Fruit fly (Drosophila melanogaster) whole organism, adult: Measurements from ENCODE around the gene CG13738.
A peak's percentile ranks its signal among the peaks of the same experiment; 100 is the strongest.

Experiments
- CG11617 ChIP-seq: fragments of 200-800 bp; sonication (Bioruptor generic); optimal IDR thresholded peaks from 2 replicates; lab custom pipeline; 2017; ENCODE audit warnings: mild to moderate bottlenecking, missing biosample characterization, missing genetic modification reagents, missing genetic modification characterization
- CG12768 ChIP-seq: fragments of 200-800 bp; sonication (Bioruptor generic); optimal IDR thresholded peaks from 2 replicates; lab custom pipeline; 2017; ENCODE audit warnings: missing biosample characterization, missing genetic modification characterization, mild to moderate bottlenecking, moderate library complexity, missing genetic modification reagents
- CG14711 ChIP-seq: fragments of 200-800 bp; sonication (Bioruptor generic); optimal IDR thresholded peaks from 2 replicates; lab custom pipeline; 2018; ENCODE audit warnings: missing biosample characterization, mild to moderate bottlenecking, missing genetic modification characterization, moderate library complexity
- CG1620 ChIP-seq: fragments of 200-800 bp; sonication (Bioruptor generic); optimal IDR thresholded peaks from 2 replicates; lab custom pipeline; 2016; ENCODE audit warnings: missing biosample characterization, missing genetic modification characterization
- CG33017 ChIP-seq: fragments of 200-800 bp; sonication (Bioruptor generic); optimal IDR thresholded peaks from 2 replicates; lab custom pipeline; 2018; ENCODE audit warnings: missing biosample characterization, mild to moderate bottlenecking, missing genetic modification characterization, moderate library complexity
- CG5204 ChIP-seq: fragments of 200-800 bp; sonication (Bioruptor generic); optimal IDR thresholded peaks from 2 replicates; lab custom pipeline; 2016; ENCODE audit warnings: missing biosample characterization, missing genetic modification characterization
- CG7045 ChIP-seq: fragments of 200-800 bp; sonication (Bioruptor generic); optimal IDR thresholded peaks from 2 replicates; lab custom pipeline; 2017; ENCODE audit warnings: missing biosample characterization, mild to moderate bottlenecking, missing genetic modification characterization
- CG7101 ChIP-seq: fragments of 200-800 bp; sonication (Bioruptor generic); optimal IDR thresholded peaks from 2 replicates; lab custom pipeline; 2018; ENCODE audit warnings: missing biosample characterization, mild to moderate bottlenecking, missing genetic modification characterization, moderate library complexity
- Clk ChIP-seq: fragments of 200-800 bp; sonication (Bioruptor generic); optimal IDR thresholded peaks from 2 replicates; lab custom pipeline; 2017; ENCODE audit warnings: missing biosample characterization, missing genetic modification characterization
- Crg-1 ChIP-seq: fragments of 200-800 bp; sonication (Bioruptor generic); optimal IDR thresholded peaks from 2 replicates; lab custom pipeline; 2016; ENCODE audit warnings: missing biosample characterization, missing genetic modification characterization
- Hr96 ChIP-seq: fragments of 200-800 bp; sonication (Bioruptor generic); optimal IDR thresholded peaks from 2 replicates; lab custom pipeline; 2016; ENCODE audit warnings: missing biosample characterization, missing genetic modification characterization
- Mnt ChIP-seq: fragments of 200-800 bp; sonication (Bioruptor generic); optimal IDR thresholded peaks from 2 replicates; lab custom pipeline; 2016; ENCODE audit warnings: missing biosample characterization, mild to moderate bottlenecking, missing genetic modification characterization
- bab1 ChIP-seq: fragments of 200-800 bp; sonication (Bioruptor generic); optimal IDR thresholded peaks from 3 replicates; lab custom pipeline; 2019; ENCODE audit warnings: missing biosample characterization, mild to moderate bottlenecking, missing genetic modification characterization, moderate library complexity
- cic ChIP-seq: fragments of 200-800 bp; sonication (Bioruptor generic); optimal IDR thresholded peaks from 2 replicates; lab custom pipeline; 2017; ENCODE audit warnings: missing biosample characterization, mild to moderate bottlenecking, missing genetic modification characterization, moderate library complexity
- cnc ChIP-seq, 2 experiments: fragments of >200 bp; optimal IDR thresholded peaks; 2 replicates each; lab custom pipeline; 2017
- kay ChIP-seq: fragments of 200-800 bp; sonication (Bioruptor generic); peaks from one replicate; lab custom pipeline; 2016; ENCODE audit warnings: missing biosample characterization, missing genetic modification characterization, borderline replicate concordance
- ovo ChIP-seq: fragments of 200-800 bp; sonication (Bioruptor generic); optimal IDR thresholded peaks from 2 replicates; lab custom pipeline; 2016; ENCODE audit warnings: missing biosample characterization, missing genetic modification characterization
- pad ChIP-seq: fragments of 200-800 bp; sonication (Bioruptor generic); optimal IDR thresholded peaks from 3 replicates; lab custom pipeline; 2017; ENCODE audit warnings: missing biosample characterization, missing genetic modification characterization, mild to moderate bottlenecking, moderate library complexity, missing genetic modification reagents
- tj ChIP-seq: fragments of 200-800 bp; sonication (Bioruptor generic); optimal IDR thresholded peaks from 3 replicates; lab custom pipeline; 2017; ENCODE audit warnings: missing biosample characterization, mild to moderate bottlenecking, missing genetic modification characterization, moderate library complexity
- toe ChIP-seq: fragments of 200-800 bp; sonication (Bioruptor generic); optimal IDR thresholded peaks from 2 replicates; lab custom pipeline; 2016; ENCODE audit warnings: missing biosample characterization, missing genetic modification characterization

Gene CG13738

DNA sequence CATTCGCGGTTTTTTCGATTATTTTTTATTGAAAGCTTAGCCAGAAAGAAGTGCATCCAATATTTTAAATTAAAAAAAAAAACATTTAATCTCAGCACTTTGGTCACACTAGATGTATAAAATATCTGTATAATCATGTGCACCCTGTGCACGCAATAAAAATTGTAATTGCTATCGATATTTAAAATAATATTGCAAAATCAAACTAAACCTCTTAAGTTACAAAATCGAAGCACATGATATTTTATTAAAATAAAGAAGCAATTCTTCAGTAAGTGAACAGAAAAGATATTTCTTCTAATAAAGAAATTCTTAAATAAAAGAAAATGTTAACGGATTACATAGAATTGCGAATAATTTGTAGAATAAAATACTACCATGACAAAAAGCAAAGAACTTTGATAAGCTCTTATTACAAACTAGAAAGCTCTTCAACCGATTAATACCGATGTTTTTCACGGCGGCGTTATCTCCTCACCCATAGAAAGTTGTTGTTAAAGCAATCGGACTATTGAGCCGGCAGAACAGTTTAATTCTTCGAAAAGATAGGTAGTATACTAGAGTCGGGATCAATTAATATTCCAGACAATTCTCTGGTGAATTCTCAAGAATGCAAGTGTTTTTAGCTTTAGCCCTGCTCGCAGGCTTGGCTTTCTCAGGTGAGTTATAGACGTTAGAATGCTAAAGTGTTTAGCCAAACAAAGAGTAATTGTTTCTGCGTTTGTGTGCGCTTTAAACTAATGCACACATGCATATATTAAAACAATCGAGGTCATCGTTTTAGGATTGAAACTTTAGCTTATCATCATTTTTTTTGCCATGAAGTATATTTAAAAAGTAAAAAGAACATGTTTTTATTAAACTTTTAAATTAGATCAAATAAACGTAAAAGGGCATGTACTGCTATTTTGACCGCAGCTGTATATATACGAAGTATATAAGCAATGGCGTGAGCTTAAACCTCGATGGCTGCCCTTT lies 20.8 kb upstream of the CG13738 start, which contains the start of gene CtsK1:
Gene CtsK1, plus strand, starts transcription at position 490 of the 978 bp plus-strand sequence.
- TF ChIP-seq cic (GFP tag; lab: Kevin White, UChicago) (no peak), toe (GFP tag; lab: Kevin White, UChicago) (no peak), Hr96 (no peak), CG5204 (GFP tag; lab: Kevin White, UChicago) (no peak), tj (peak; percentile 3), CG12768 (peak; percentile 63), CG7045 (GFP tag; lab: Kevin White, UChicago) (peak; percentile 25), pad (GFP tag; lab: Kevin White, UChicago) (peak; percentile 22), CG11617 (peak; percentile 30), ovo (GFP tag; lab: Kevin White, UChicago) (peak; percentile 63), CG7101 (tag; lab: Kevin White, UChicago) (peak; percentile 83), CG33017 (tag; lab: Kevin White, UChicago) (peak; percentile 86), Crg-1 (GFP tag; lab: Kevin White, UChicago) (no peak), bab1 (GFP tag; lab: Kevin White, UChicago) (peak; percentile 88), CG14711 (tag; lab: Kevin White, UChicago) (peak; percentile 63)

DNA sequence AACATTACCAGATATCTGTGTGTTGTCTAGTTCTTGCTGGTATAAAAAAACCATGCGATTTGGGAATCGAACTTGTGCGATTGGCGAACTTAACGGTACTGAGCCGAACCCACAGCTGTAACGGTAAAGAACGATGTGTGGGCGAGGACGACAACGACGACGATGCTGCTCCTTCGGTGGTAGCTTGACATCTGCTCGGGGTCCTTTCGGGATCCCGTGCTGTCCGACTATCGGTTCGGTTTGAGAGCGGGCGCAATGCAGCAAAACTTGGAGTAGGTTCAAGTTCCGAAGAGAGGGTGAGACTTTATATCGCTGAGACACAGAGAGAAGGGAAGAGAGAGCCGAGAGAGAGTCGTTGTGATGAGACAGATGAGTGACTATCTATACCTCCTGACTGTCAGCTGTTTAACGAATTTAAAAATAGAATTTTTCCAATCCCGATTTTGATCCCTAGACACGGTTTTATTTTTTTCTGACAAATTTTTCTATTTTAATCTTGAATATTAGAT lies 20.0 kb upstream of the CG13738 start, which contains the start of gene CG17364:
Gene CG17364, minus strand, starts transcription at position 168 of the 509 bp plus-strand sequence.
- TF ChIP-seq CG1620 = no peak
- TF ChIP-seq Mnt (GFP tag; lab: Kevin White, UChicago) = no peak
- no peak for TF ChIP-seq cnc (optimal IDR thresholded peaks at IDR 0.05; lab: Kevin White, UChicago)
- TF ChIP-seq CG7101 (tag; lab: Kevin White, UChicago) = no peak
- TF ChIP-seq toe (GFP tag; lab: Kevin White, UChicago) = no peak
- no peak for TF ChIP-seq bab1 (GFP tag; lab: Kevin White, UChicago)
- TF ChIP-seq CG7045 (GFP tag; lab: Kevin White, UChicago) = no peak
- no peak for TF ChIP-seq pad (GFP tag; lab: Kevin White, UChicago)
- TF ChIP-seq tj = no peak
- no peak for TF ChIP-seq cic (GFP tag; lab: Kevin White, UChicago)
- TF ChIP-seq CG14711 (tag; lab: Kevin White, UChicago) = no peak
- TF ChIP-seq Clk = no peak
- no peak for TF ChIP-seq Hr96
- TF ChIP-seq kay (GFP tag; lab: Kevin White, UChicago) = no peak
- no peak for TF ChIP-seq CG11617
- no peak for TF ChIP-seq CG5204 (GFP tag; lab: Kevin White, UChicago)
- TF ChIP-seq CG33017 (tag; lab: Kevin White, UChicago) = no peak
- no peak for TF ChIP-seq ovo (GFP tag; lab: Kevin White, UChicago)
- no peak for TF ChIP-seq Crg-1 (GFP tag; lab: Kevin White, UChicago)
- no peak for TF ChIP-seq CG12768

DNA sequence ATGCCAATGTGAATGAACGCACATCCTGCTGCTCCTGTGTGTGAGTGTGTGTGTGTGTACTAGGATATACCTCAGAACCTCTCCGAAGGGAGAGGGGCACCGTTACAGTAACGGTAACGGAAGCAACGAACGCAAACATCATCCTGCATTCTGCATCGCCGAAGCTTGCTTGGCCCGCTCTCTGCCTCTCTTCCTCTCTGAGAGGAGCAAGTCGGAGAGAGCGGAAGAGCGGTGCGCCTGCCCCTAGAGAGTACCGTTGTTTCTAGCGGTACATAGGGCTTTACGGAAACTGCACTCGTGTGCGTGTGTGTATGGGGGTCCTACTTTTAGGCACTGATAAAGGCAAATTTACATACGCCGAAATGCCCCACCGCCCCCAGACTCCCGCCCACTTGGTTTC lies 18.0 kb upstream of the CG13738 start:
- no peak for TF ChIP-seq cic (GFP tag; lab: Kevin White, UChicago)
- TF ChIP-seq pad (GFP tag; lab: Kevin White, UChicago) = no peak
- no peak for TF ChIP-seq cnc (optimal IDR thresholded peaks at IDR 0.05; lab: Kevin White, UChicago)
- TF ChIP-seq Clk = no peak
- no peak for TF ChIP-seq toe (GFP tag; lab: Kevin White, UChicago)
- TF ChIP-seq CG7045 (GFP tag; lab: Kevin White, UChicago) = no peak
- no peak for TF ChIP-seq CG1620
- no peak for TF ChIP-seq kay (GFP tag; lab: Kevin White, UChicago)
- no peak for TF ChIP-seq CG12768
- no peak for TF ChIP-seq tj
- TF ChIP-seq Crg-1 (GFP tag; lab: Kevin White, UChicago) = no peak
- TF ChIP-seq CG5204 (GFP tag; lab: Kevin White, UChicago) = no peak
- no peak for TF ChIP-seq ovo (GFP tag; lab: Kevin White, UChicago)
- no peak for TF ChIP-seq CG7101 (tag; lab: Kevin White, UChicago)
- no peak for TF ChIP-seq CG14711 (tag; lab: Kevin White, UChicago)
- TF ChIP-seq Mnt (GFP tag; lab: Kevin White, UChicago) = no peak
- TF ChIP-seq CG33017 (tag; lab: Kevin White, UChicago) = no peak

DNA sequence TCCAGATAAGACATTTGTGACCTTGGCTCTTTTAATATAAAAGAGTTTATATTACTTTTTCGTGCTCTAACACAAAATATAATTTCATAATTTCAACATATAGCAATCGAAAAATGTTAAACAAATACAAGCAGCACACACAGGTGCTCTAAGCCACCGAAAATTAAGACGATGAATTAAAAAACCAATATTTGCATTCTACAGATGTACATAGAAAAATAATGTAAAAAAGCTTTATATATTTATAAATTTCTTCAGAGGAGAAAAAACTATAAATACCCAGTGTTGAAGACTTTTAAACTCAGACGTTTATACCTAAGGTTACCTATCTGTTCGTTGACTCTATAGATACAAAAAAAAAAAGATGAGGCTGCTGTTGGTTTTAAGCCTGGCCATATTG lies 14.3 kb upstream of the CG13738 start, which contains the start of gene CG9040:
Gene CG9040, plus strand, starts transcription at position 301 of the 400 bp plus-strand sequence.
- TF ChIP-seq Mnt (GFP tag; lab: Kevin White, UChicago) (no peak), cnc (optimal IDR thresholded peaks at IDR 0.05; lab: Kevin White, UChicago) (no peak), CG14711 (tag; lab: Kevin White, UChicago) (no peak), CG7045 (GFP tag; lab: Kevin White, UChicago) (no peak), toe (GFP tag; lab: Kevin White, UChicago) (no peak), CG11617 (no peak), Crg-1 (GFP tag; lab: Kevin White, UChicago) (no peak), Hr96 (no peak)

DNA sequence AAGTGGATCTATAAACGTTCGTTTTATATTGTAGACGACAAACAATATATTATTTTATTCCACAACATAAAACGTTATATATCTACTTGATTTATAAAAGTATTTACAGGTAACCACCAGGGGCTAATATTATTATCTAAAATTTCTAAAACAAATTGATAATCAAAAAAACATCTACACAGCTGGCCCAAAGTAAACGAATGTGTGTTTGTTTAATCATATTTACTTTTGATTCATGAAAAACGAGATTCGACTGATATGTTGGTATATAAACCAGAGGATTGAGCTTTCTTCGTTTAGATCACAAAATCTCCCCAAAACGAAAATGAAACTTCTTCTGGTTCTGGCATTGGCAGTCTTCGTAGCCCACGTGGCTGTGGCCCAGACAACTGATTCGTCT lies 13.1 kb upstream of the CG13738 start, which contains the start of gene CG17362:
Gene CG17362, plus strand, starts transcription at position 291 of the 400 bp plus-strand sequence.
- TF ChIP-seq CG12768 (no peak), Hr96 (no peak), CG5204 (GFP tag; lab: Kevin White, UChicago) (no peak), toe (GFP tag; lab: Kevin White, UChicago) (no peak), kay (GFP tag; lab: Kevin White, UChicago) (no peak), pad (GFP tag; lab: Kevin White, UChicago) (no peak), tj (no peak), Mnt (GFP tag; lab: Kevin White, UChicago) (no peak), CG7101 (tag; lab: Kevin White, UChicago) (no peak), CG11617 (no peak), CG33017 (tag; lab: Kevin White, UChicago) (no peak), Crg-1 (GFP tag; lab: Kevin White, UChicago) (no peak), CG1620 (no peak), CG7045 (GFP tag; lab: Kevin White, UChicago) (no peak), Clk (no peak), ovo (GFP tag; lab: Kevin White, UChicago) (no peak)
